Fruit fly (Drosophila melanogaster) whole organism, embryonic: Measurements from ENCODE around the gene SpdS.

Experiments used
- CG10366 ChIP-seq: fragments of 200-800 bp; sonication (Bioruptor generic); IDR thresholded peaks from 2 replicates; pipeline ENCODE4 v1.3.6; 2022; ENCODE audit warnings: missing biosample characterization, missing genetic modification characterization
- CG10462 ChIP-seq: fragments of 200-800 bp; sonication (Bioruptor generic); optimal IDR thresholded peaks from 2 replicates; lab custom pipeline; 2016; ENCODE audit warnings: missing biosample characterization, missing genetic modification characterization
- CG10654 ChIP-seq: fragments of 200-800 bp; sonication (Bioruptor generic); optimal IDR thresholded peaks from 2 replicates; lab custom pipeline; 2016; ENCODE audit warnings: missing biosample characterization, missing genetic modification characterization
- CG11093 ChIP-seq: fragments of 200-800 bp; sonication (Bioruptor generic); IDR thresholded peaks from 3 replicates; pipeline ENCODE4 v1.3.6; 2022; ENCODE audit warnings: missing biosample characterization, missing genetic modification characterization
- CG11247 ChIP-seq: fragments of 200-800 bp; sonication (Bioruptor generic); IDR thresholded peaks from 2 replicates; pipeline ENCODE4 v1.3.6; 2022; ENCODE audit warnings: missing biosample characterization, missing genetic modification characterization
- CG11504 ChIP-seq: fragments of 200-800 bp; sonication (Bioruptor generic); optimal IDR thresholded peaks from 3 replicates; lab custom pipeline; 2019; ENCODE audit warnings: missing biosample characterization, mild to moderate bottlenecking, missing genetic modification characterization, moderate library complexity
- CG13424 ChIP-seq: fragments of 200-800 bp; sonication (Bioruptor generic); optimal IDR thresholded peaks from 2 replicates; lab custom pipeline; 2019; ENCODE audit warnings: missing biosample characterization, mild to moderate bottlenecking, missing genetic modification characterization, moderate library complexity
- CG14050 ChIP-seq: fragments of 200-800 bp; sonication (Bioruptor generic); IDR thresholded peaks from 3 replicates; pipeline ENCODE4 v1.3.6; 2022; ENCODE audit warnings: missing biosample characterization, missing genetic modification characterization
- CG14860 ChIP-seq: fragments of 200-800 bp; sonication (Bioruptor generic); IDR thresholded peaks from 3 replicates; pipeline ENCODE4 v1.3.6; 2022; ENCODE audit warnings: missing biosample characterization, missing genetic modification characterization; ENCODE audit not compliant: partially characterized antibody
- CG14965 ChIP-seq: fragments of 200-800 bp; sonication (Bioruptor generic); optimal IDR thresholded peaks from 2 replicates; lab custom pipeline; 2016; ENCODE audit warnings: missing biosample characterization, missing genetic modification characterization, borderline replicate concordance
- CG15514 ChIP-seq: fragments of 200-800 bp; sonication (Bioruptor generic); optimal IDR thresholded peaks from 3 replicates; lab custom pipeline; 2017; ENCODE audit warnings: missing biosample characterization, missing genetic modification characterization, mild to moderate bottlenecking, moderate library complexity, missing genetic modification reagents
- CG16813 ChIP-seq: fragments of 200-800 bp; sonication (Bioruptor generic); IDR thresholded peaks from 3 replicates; pipeline ENCODE4 v1.3.6; 2022; ENCODE audit warnings: missing biosample characterization, missing genetic modification characterization; ENCODE audit not compliant: partially characterized antibody
- CG16815 ChIP-seq: fragments of 200-800 bp; sonication (Bioruptor generic); optimal IDR thresholded peaks from 3 replicates; lab custom pipeline; 2017; ENCODE audit warnings: missing biosample characterization, mild to moderate bottlenecking, missing genetic modification characterization
- CG17361 ChIP-seq: fragments of 200-800 bp; sonication (Bioruptor generic); IDR thresholded peaks from 3 replicates; pipeline ENCODE4 v1.3.6; 2022; ENCODE audit warnings: missing biosample characterization, missing genetic modification characterization
- CG31441 ChIP-seq: fragments of 200-800 bp; sonication (Bioruptor generic); IDR thresholded peaks from 2 replicates; pipeline ENCODE4 v1.3.6; 2022; ENCODE audit warnings: missing biosample characterization, missing genetic modification characterization
- CG32532 ChIP-seq: fragments of 200-800 bp; sonication (Bioruptor generic); IDR thresholded peaks from 2 replicates; pipeline ENCODE4 v1.3.6; 2022; ENCODE audit warnings: missing biosample characterization, missing genetic modification characterization
- CG4360 ChIP-seq: fragments of 200-800 bp; sonication (Bioruptor generic); IDR thresholded peaks from 2 replicates; pipeline ENCODE4 v1.3.6; 2022; ENCODE audit warnings: missing biosample characterization, missing genetic modification characterization
- CG6791 ChIP-seq: fragments of 200-800 bp; sonication (Bioruptor generic); IDR thresholded peaks from 3 replicates; pipeline ENCODE4 v1.3.6; 2022; ENCODE audit warnings: missing biosample characterization, missing genetic modification characterization; ENCODE audit not compliant: partially characterized antibody
- CG7271 ChIP-seq: fragments of 200-800 bp; sonication (Bioruptor generic); optimal IDR thresholded peaks from 2 replicates; lab custom pipeline; 2018; ENCODE audit warnings: missing biosample characterization, mild to moderate bottlenecking, missing genetic modification characterization, moderate library complexity
- CHES-1-like ChIP-seq: fragments of 200-800 bp; sonication (Bioruptor generic); optimal IDR thresholded peaks from 2 replicates; lab custom pipeline; 2016; ENCODE audit warnings: missing biosample characterization, missing genetic modification characterization
- Dp ChIP-seq: fragments of 200-800 bp; sonication (Bioruptor generic); optimal IDR thresholded peaks from 2 replicates; lab custom pipeline; 2018; ENCODE audit warnings: missing biosample characterization, mild to moderate bottlenecking, missing genetic modification characterization, moderate library complexity
- Gsc ChIP-seq: fragments of 200-800 bp; sonication (Bioruptor generic); IDR thresholded peaks from 2 replicates; pipeline ENCODE4 v1.3.6; 2022; ENCODE audit warnings: missing biosample characterization, missing genetic modification characterization
- HLH4C ChIP-seq: fragments of 200-800 bp; sonication (Bioruptor generic); IDR thresholded peaks from 3 replicates; pipeline ENCODE4 v1.3.6; 2022; ENCODE audit warnings: missing biosample characterization, missing genetic modification characterization; ENCODE audit not compliant: partially characterized antibody
- NC2β ChIP-seq: fragments of 200-800 bp; sonication (Bioruptor generic); optimal IDR thresholded peaks from 2 replicates; lab custom pipeline; 2016; ENCODE audit warnings: missing biosample characterization, missing genetic modification characterization
- Oli ChIP-seq: fragments of 200-800 bp; sonication (Bioruptor generic); optimal IDR thresholded peaks from 2 replicates; lab custom pipeline; 2018; ENCODE audit warnings: missing biosample characterization, mild to moderate bottlenecking, missing genetic modification characterization, moderate library complexity
- Opbp ChIP-seq: fragments of 200-800 bp; sonication (Bioruptor generic); IDR thresholded peaks from 3 replicates; pipeline ENCODE4 v1.3.6; 2022; ENCODE audit warnings: missing biosample characterization, missing genetic modification characterization; ENCODE audit not compliant: partially characterized antibody
- Pdp1 ChIP-seq, 2 experiments: fragments of 200-800 bp; sonication (Bioruptor generic); optimal IDR thresholded peaks; 3 replicates each; lab custom pipeline; 2016; ENCODE audit warnings: missing biosample characterization in 2 of 2, missing genetic modification characterization in 2 of 2, mild to moderate bottlenecking in 1 of 2, moderate library complexity in 1 of 2
- Ssrp ChIP-seq: fragments of 200-800 bp; sonication (Bioruptor generic); optimal IDR thresholded peaks from 2 replicates; lab custom pipeline; 2018; ENCODE audit warnings: missing biosample characterization, mild to moderate bottlenecking, missing genetic modification characterization, moderate library complexity
- Xbp1 ChIP-seq: fragments of 200-800 bp; sonication (Bioruptor generic); optimal IDR thresholded peaks from 3 replicates; lab custom pipeline; 2016; ENCODE audit warnings: missing biosample characterization, mild to moderate bottlenecking, missing genetic modification characterization
- ato ChIP-seq: fragments of 200-800 bp; sonication (Bioruptor generic); IDR thresholded peaks from 2 replicates; pipeline ENCODE4 v1.3.6; 2022; ENCODE audit warnings: missing biosample characterization, missing genetic modification characterization; ENCODE audit not compliant: partially characterized antibody
- bcd ChIP-seq: fragments of 200-800 bp; sonication (Bioruptor generic); optimal IDR thresholded peaks from 2 replicates; lab custom pipeline; 2017; ENCODE audit warnings: missing biosample characterization, mild to moderate bottlenecking, missing genetic modification characterization
- bsh ChIP-seq, 2 experiments: fragments of 200-800 bp; sonication (Bioruptor generic); optimal IDR thresholded peaks; 2 replicates each; lab custom pipeline; 2017 to 2018; ENCODE audit warnings: mild to moderate bottlenecking in 2 of 2, missing biosample characterization in 2 of 2, missing genetic modification characterization in 2 of 2, moderate library complexity in 1 of 2
- cad ChIP-seq: fragments of >200 bp; optimal IDR thresholded peaks from 2 replicates; lab custom pipeline; 2017; ENCODE audit warnings: missing biosample characterization, missing genetic modification characterization
- danr ChIP-seq: fragments of 200-800 bp; sonication (Bioruptor generic); IDR thresholded peaks from 2 replicates; pipeline ENCODE4 v1.3.6; 2022; ENCODE audit warnings: missing biosample characterization, missing genetic modification characterization
- emc ChIP-seq: fragments of 200-800 bp; sonication (Bioruptor generic); optimal IDR thresholded peaks from 2 replicates; lab custom pipeline; 2016; ENCODE audit warnings: missing biosample characterization, missing genetic modification characterization
- gce ChIP-seq: fragments of 200-800 bp; sonication (Bioruptor generic); IDR thresholded peaks from 3 replicates; pipeline ENCODE4 v1.3.6; 2022; ENCODE audit warnings: missing biosample characterization, missing genetic modification characterization
- gem ChIP-seq: fragments of 200-800 bp; sonication (Bioruptor generic); optimal IDR thresholded peaks from 2 replicates; lab custom pipeline; 2019; ENCODE audit warnings: missing biosample characterization, mild to moderate bottlenecking, missing genetic modification characterization, moderate library complexity
- grau ChIP-seq: fragments of 200-800 bp; optimal IDR thresholded peaks from 3 replicates; lab custom pipeline; 2019; ENCODE audit warnings: missing biosample characterization, mild to moderate bottlenecking, missing genetic modification characterization, moderate library complexity
- hb ChIP-seq: fragments of 200-800 bp; sonication (Bioruptor generic); IDR thresholded peaks from 3 replicates; pipeline ENCODE4 v1.3.6; 2022; ENCODE audit warnings: missing biosample characterization, missing genetic modification characterization; ENCODE audit not compliant: partially characterized antibody
- inv ChIP-seq: fragments of 200-800 bp; sonication (Bioruptor generic); IDR thresholded peaks from 2 replicates; pipeline ENCODE4 v1.3.6; 2022; ENCODE audit warnings: missing biosample characterization, missing genetic modification characterization; ENCODE audit not compliant: partially characterized antibody
- lbe ChIP-seq: fragments of 200-800 bp; sonication (Bioruptor generic); optimal IDR thresholded peaks from 2 replicates; lab custom pipeline; 2016; ENCODE audit warnings: missing biosample characterization, mild to moderate bottlenecking, missing genetic modification characterization
- pum ChIP-seq: fragments of 200-800 bp; sonication (Bioruptor generic); optimal IDR thresholded peaks from 2 replicates; lab custom pipeline; 2016; ENCODE audit warnings: missing biosample characterization, missing genetic modification characterization
- ro ChIP-seq: fragments of 200-800 bp; sonication (Bioruptor generic); IDR thresholded peaks from 2 replicates; pipeline ENCODE4 v1.3.6; 2022; ENCODE audit warnings: missing biosample characterization, missing genetic modification characterization
- row ChIP-seq: fragments of 200-800 bp; sonication (Bioruptor generic); IDR thresholded peaks from 3 replicates; pipeline ENCODE4 v1.3.6; 2022; ENCODE audit warnings: missing biosample characterization, missing genetic modification characterization
- run ChIP-seq: fragments of 200-800 bp; sonication (Bioruptor generic); optimal IDR thresholded peaks from 3 replicates; lab custom pipeline; 2018; ENCODE audit warnings: missing biosample characterization, mild to moderate bottlenecking, missing genetic modification characterization
- unpg ChIP-seq: fragments of 200-800 bp; sonication (Bioruptor generic); optimal IDR thresholded peaks from 3 replicates; lab custom pipeline; 2018; ENCODE audit warnings: missing biosample characterization, mild to moderate bottlenecking, missing genetic modification characterization, moderate library complexity
- vfl ChIP-seq: fragments of 200-800 bp; sonication (Bioruptor generic); optimal IDR thresholded peaks from 2 replicates; lab custom pipeline; 2016; ENCODE audit warnings: missing biosample characterization, missing genetic modification characterization
- vvl ChIP-seq: fragments of 200-800 bp; sonication (Bioruptor generic); IDR thresholded peaks from 2 replicates; pipeline ENCODE4 v1.3.6; 2022; ENCODE audit warnings: missing biosample characterization, missing genetic modification characterization
- wek ChIP-seq: fragments of 200-800 bp; sonication (Bioruptor generic); optimal IDR thresholded peaks from 3 replicates; lab custom pipeline; 2018; ENCODE audit warnings: missing biosample characterization, mild to moderate bottlenecking, missing genetic modification characterization, moderate library complexity
- zfh1 ChIP-seq: fragments of 200-800 bp; sonication (Bioruptor generic); IDR thresholded peaks from 3 replicates; pipeline ENCODE4 v1.3.6; 2022; ENCODE audit warnings: missing biosample characterization, missing genetic modification characterization

The SpdS gene

DNA sequence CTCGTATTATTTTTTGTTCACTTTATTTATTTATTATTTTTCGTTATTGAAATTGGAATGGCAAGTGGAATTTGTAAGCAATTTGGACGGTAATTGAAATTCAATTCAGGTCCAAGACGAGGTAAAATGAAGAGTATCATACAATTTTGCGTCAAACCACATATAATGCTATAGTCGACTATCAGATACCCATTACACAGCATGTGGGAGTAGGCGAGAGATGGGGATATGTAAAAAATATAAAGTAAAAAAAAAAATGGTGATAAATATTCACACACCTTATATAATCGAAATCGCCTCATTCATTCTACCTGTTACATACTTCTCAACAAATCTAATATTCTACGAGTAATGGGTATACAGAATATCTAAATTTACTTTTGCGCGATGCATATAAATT, 19.2 kb upstream of the SpdS start:
- peak; percentile 1 for TF ChIP-seq grau (tag; lab: Kevin White, UChicago)
- no peak for TF ChIP-seq danr (GFP tag; lab: Robert Waterston, UW)
- TF ChIP-seq vvl: 0 out of 2 replicates have a peak, but pooled peaks have one; percentile 40
- TF ChIP-seq ro (GFP tag; lab: Robert Waterston, UW): no peak
- peak; percentile 80 for TF ChIP-seq CG14860 (GFP tag; lab: Robert Waterston, UW)
- no peak for TF ChIP-seq Opbp
- no peak for TF ChIP-seq pum (GFP tag; lab: Kevin White, UChicago)
- TF ChIP-seq NC2β (GFP tag; lab: Kevin White, UChicago): no peak
- no peak for TF ChIP-seq CG10462
- TF ChIP-seq gem (tag; lab: Kevin White, UChicago): peak; percentile 20
- TF ChIP-seq Gsc: no peak
- TF ChIP-seq CHES-1-like (GFP tag; lab: Kevin White, UChicago): no peak
- peak in 1 of 2 experiments; percentile 4 for TF ChIP-seq bsh (GFP tag; optimal IDR thresholded peaks at IDR 0.05; lab: Kevin White, UChicago)
- TF ChIP-seq inv (GFP tag; lab: Robert Waterston, UW): peak; percentile 13; the same call in 1 of the 2 replicates
- TF ChIP-seq Pdp1 (GFP tag; optimal IDR thresholded peaks at IDR 0.05; lab: Kevin White, UChicago): peak in 1 of 2 experiments; percentile 58
- TF ChIP-seq gce (GFP tag; lab: Robert Waterston, UW): no peak
- TF ChIP-seq CG14050 (GFP tag; lab: Robert Waterston, UW): no peak
- TF ChIP-seq ato (GFP tag; lab: Robert Waterston, UW): peak; percentile 49; the same call in 1 of the 2 replicates
- no peak for TF ChIP-seq CG16815 (GFP tag; lab: Kevin White, UChicago)
- TF ChIP-seq emc (GFP tag; lab: Kevin White, UChicago): no peak
- TF ChIP-seq unpg (GFP tag; lab: Kevin White, UChicago): no peak
- TF ChIP-seq zfh1: no peak
- no peak for TF ChIP-seq CG31441 (GFP tag; lab: Robert Waterston, UW)
- no peak for TF ChIP-seq CG10654 (GFP tag; lab: Kevin White, UChicago)
- TF ChIP-seq CG4360 (GFP tag; lab: Robert Waterston, UW): no peak
- TF ChIP-seq hb (GFP tag; lab: Robert Waterston, UW): peak; percentile 64; the same call in 1 of the 3 replicates
- no peak for TF ChIP-seq Dp (GFP tag; lab: Kevin White, UChicago)
- TF ChIP-seq CG10366 (GFP tag; lab: Robert Waterston, UW): no peak
- TF ChIP-seq wek (GFP tag; lab: Kevin White, UChicago): no peak
- peak; percentile 87 for TF ChIP-seq HLH4C (GFP tag; lab: Robert Waterston, UW)
- no peak for TF ChIP-seq CG17361 (GFP tag; lab: Robert Waterston, UW)
- TF ChIP-seq CG16813 (GFP tag; lab: Robert Waterston, UW): peak; percentile 69
- TF ChIP-seq Ssrp: peak; percentile 4
- no peak for TF ChIP-seq CG13424 (tag; lab: Kevin White, UChicago)
- TF ChIP-seq Oli (tag; lab: Kevin White, UChicago): peak; percentile 4
- TF ChIP-seq CG32532: no peak
- TF ChIP-seq lbe (GFP tag; lab: Kevin White, UChicago): peak; percentile 29
- no peak for TF ChIP-seq vfl (GFP tag; lab: Kevin White, UChicago)
- no peak for TF ChIP-seq run (tag; lab: Kevin White, UChicago)
- no peak for TF ChIP-seq CG14965
- no peak; the same call in 1 of the 2 replicates for TF ChIP-seq CG11247
- peak; percentile 49; the same call in 1 of the 3 replicates for TF ChIP-seq CG6791
- no peak for TF ChIP-seq cad (GFP tag; lab: Kevin White, UChicago)
- no peak for TF ChIP-seq CG11093 (GFP tag; lab: Robert Waterston, UW)
- TF ChIP-seq Xbp1 (GFP tag; lab: Kevin White, UChicago): peak; percentile 22
- peak; percentile 17 for TF ChIP-seq CG11504 (tag; lab: Kevin White, UChicago)
- TF ChIP-seq row (GFP tag; lab: Robert Waterston, UW): peak; percentile 40; the same call in 2 of the 3 replicates
- TF ChIP-seq CG7271: no peak
- no peak for TF ChIP-seq CG15514 (GFP tag; lab: Kevin White, UChicago)
- no peak for TF ChIP-seq bcd
